Fruit fly (Drosophila melanogaster) whole organism, prepupa: Measurements from ENCODE around the gene spn-B.

Experiments
- CG3032 ChIP-seq: fragments of 200-800 bp; optimal IDR thresholded peaks from 2 replicates; lab custom pipeline; 2019; ENCODE audit warnings: missing biosample characterization, mild to moderate bottlenecking, missing genetic modification characterization, moderate library complexity
- CG6792 ChIP-seq: fragments of 200-800 bp; sonication (Bioruptor generic); optimal IDR thresholded peaks from 3 replicates; lab custom pipeline; 2016; ENCODE audit warnings: missing biosample characterization, missing genetic modification characterization
- CG6808 ChIP-seq: fragments of 200-800 bp; sonication (Bioruptor generic); optimal IDR thresholded peaks from 3 replicates; lab custom pipeline; 2017; ENCODE audit warnings: missing biosample characterization, missing genetic modification characterization, mild to moderate bottlenecking, moderate library complexity, missing genetic modification reagents
- CG8319 ChIP-seq: fragments of 200-800 bp; sonication (Bioruptor generic); optimal IDR thresholded peaks from 3 replicates; lab custom pipeline; 2016; ENCODE audit warnings: missing biosample characterization, missing genetic modification characterization
- Eip75B ChIP-seq: fragments of 200-800 bp; sonication (Bioruptor generic); optimal IDR thresholded peaks from 3 replicates; lab custom pipeline; 2016; ENCODE audit warnings: missing biosample characterization, missing genetic modification characterization
- Gug ChIP-seq: fragments of 200-800 bp; sonication (Bioruptor generic); IDR thresholded peaks from 2 replicates; pipeline ENCODE4 v1.3.6; 2022; ENCODE audit warnings: missing biosample characterization, missing genetic modification characterization
- Hr4 ChIP-seq: fragments of 200-800 bp; sonication (Bioruptor generic); optimal IDR thresholded peaks from 3 replicates; lab custom pipeline; 2016; ENCODE audit warnings: missing biosample characterization, missing genetic modification characterization
- OdsH ChIP-seq: fragments of 200-800 bp; sonication (Bioruptor generic); optimal IDR thresholded peaks from 3 replicates; lab custom pipeline; 2016; ENCODE audit warnings: missing biosample characterization, missing genetic modification characterization
- Smox ChIP-seq: fragments of 200-800 bp; sonication (Bioruptor generic); optimal IDR thresholded peaks from 3 replicates; lab custom pipeline; 2016; ENCODE audit warnings: missing biosample characterization, missing genetic modification characterization
- Sox14 ChIP-seq: fragments of 200-800 bp; sonication (Bioruptor generic); optimal IDR thresholded peaks from 3 replicates; lab custom pipeline; 2016; ENCODE audit warnings: missing biosample characterization, missing genetic modification characterization
- achi ChIP-seq: fragments of 200-800 bp; sonication (Bioruptor generic); optimal IDR thresholded peaks from 3 replicates; lab custom pipeline; 2016; ENCODE audit warnings: missing biosample characterization, missing genetic modification characterization
- lz ChIP-seq: fragments of 200-800 bp; sonication (Bioruptor generic); optimal IDR thresholded peaks from 3 replicates; lab custom pipeline; 2016; ENCODE audit warnings: missing biosample characterization, missing genetic modification characterization
- ss ChIP-seq, 2 experiments: fragments of 200-800 bp; sonication (Bioruptor generic); optimal IDR thresholded peaks; 2 replicates in 1 of 2; 3 replicates in 1 of 2; lab custom pipeline; 2017 to 2018; ENCODE audit warnings: mild to moderate bottlenecking in 2 of 2, missing biosample characterization in 2 of 2, missing genetic modification characterization in 2 of 2, moderate library complexity in 1 of 2
- svp ChIP-seq: fragments of 200-800 bp; sonication (Bioruptor generic); peaks from one replicate; lab custom pipeline; 2016; ENCODE audit warnings: missing biosample characterization, missing genetic modification characterization

- no peak for TF ChIP-seq CG6808
- no peak for TF ChIP-seq svp (GFP tag; lab: Kevin White, UChicago)
- TF ChIP-seq Smox (GFP tag; lab: Kevin White, UChicago): no peak
- TF ChIP-seq ss (GFP tag; optimal IDR thresholded peaks at IDR 0.05; lab: Kevin White, UChicago): peak in 1 of 2 experiments; percentile 21
- no peak for TF ChIP-seq lz (GFP tag; lab: Kevin White, UChicago)
- TF ChIP-seq achi (GFP tag; lab: Kevin White, UChicago): no peak
- no peak for TF ChIP-seq CG8319
- no peak for TF ChIP-seq Sox14
- no peak for TF ChIP-seq Eip75B (GFP tag; lab: Kevin White, UChicago)
- no peak for TF ChIP-seq CG3032 (tag; lab: Kevin White, UChicago)
- no peak for TF ChIP-seq OdsH (GFP tag; lab: Kevin White, UChicago)
- TF ChIP-seq Hr4 (GFP tag; lab: Kevin White, UChicago): no peak
- TF ChIP-seq CG6792: no peak
- TF ChIP-seq Gug (GFP tag; lab: Robert Waterston, UW): no peak
These were observed 29.6 kb upstream of the spn-B start for dm6 chr3R:14298078-14298896.
